Worm (Caenorhabditis elegans) whole organism, late embryonic: ENCODE measurements around the gene F26F4.8.

Experiments used
- C08G9.2 ChIP-seq: sonication (generic microtip); optimal IDR thresholded peaks from 2 replicates; lab custom pipeline; 2016; ENCODE audit warnings: mild to moderate bottlenecking, missing genetic modification characterization, moderate library complexity, missing compliant biosample characterization
- C38D4.7 ChIP-seq: fragments of 200-800 bp; sonication (Bioruptor generic); optimal IDR thresholded peaks from 2 replicates; lab custom pipeline; 2018; ENCODE audit warnings: mild to moderate bottlenecking, missing genetic modification characterization, moderate library complexity, missing compliant biosample characterization
- F13H6.1 ChIP-seq: sonication (generic microtip); optimal IDR thresholded peaks from 2 replicates; lab custom pipeline; 2016; ENCODE audit warnings: missing genetic modification characterization, missing compliant biosample characterization
- ceh-18 ChIP-seq: sonication (generic microtip); optimal IDR thresholded peaks from 2 replicates; lab custom pipeline; 2016; ENCODE audit warnings: missing genetic modification characterization, missing compliant biosample characterization
- ceh-19 ChIP-seq: fragments of 200-800 bp; sonication (Bioruptor generic); optimal IDR thresholded peaks from 2 replicates; lab custom pipeline; 2018; ENCODE audit warnings: mild to moderate bottlenecking, missing genetic modification characterization, missing compliant biosample characterization
- ceh-24 ChIP-seq: sonication (generic microtip); optimal IDR thresholded peaks from 2 replicates; lab custom pipeline; 2016; ENCODE audit warnings: mild to moderate bottlenecking, missing genetic modification characterization, missing compliant biosample characterization
- ceh-30 ChIP-seq: fragments of 150-350 bp; optimal IDR thresholded peaks from 2 replicates; lab custom pipeline; 2014; ENCODE audit warnings: missing biosample characterization, missing genetic modification characterization
- ceh-31 ChIP-seq: sonication (generic microtip); optimal IDR thresholded peaks from 2 replicates; lab custom pipeline; 2016; ENCODE audit warnings: missing genetic modification characterization, missing compliant biosample characterization
- ceh-45 ChIP-seq: fragments of 200-800 bp; sonication (Bioruptor generic); IDR thresholded peaks from 2 replicates; pipeline ENCODE4 v1.3.6; 2022; ENCODE audit warnings: missing genetic modification reagents, missing genetic modification characterization, missing compliant biosample characterization
- ceh-9 ChIP-seq: sonication (generic microtip); optimal IDR thresholded peaks from 2 replicates; lab custom pipeline; 2016; ENCODE audit warnings: mild to moderate bottlenecking, missing genetic modification characterization, inconsistent platforms, missing compliant biosample characterization
- che-1 ChIP-seq: sonication (generic microtip); optimal IDR thresholded peaks from 2 replicates; lab custom pipeline; 2016; ENCODE audit warnings: mild to moderate bottlenecking, missing genetic modification characterization, missing compliant biosample characterization
- dve-1 ChIP-seq: sonication (generic microtip); optimal IDR thresholded peaks from 2 replicates; lab custom pipeline; 2017; ENCODE audit warnings: antibody characterized with exemption, mild to moderate bottlenecking, missing genetic modification characterization, missing compliant biosample characterization
- elt-4 ChIP-seq: sonication (generic microtip); optimal IDR thresholded peaks from 2 replicates; lab custom pipeline; 2016; ENCODE audit warnings: missing genetic modification characterization, missing compliant biosample characterization
- ets-4 ChIP-seq: sonication (generic microtip); optimal IDR thresholded peaks from 2 replicates; lab custom pipeline; 2016; ENCODE audit warnings: missing genetic modification characterization, missing compliant biosample characterization
- eyg-1 ChIP-seq: sonication (generic microtip); optimal IDR thresholded peaks from 2 replicates; lab custom pipeline; 2016; ENCODE audit warnings: missing genotype, missing genetic modification characterization, missing compliant biosample characterization
- fkh-10 ChIP-seq: fragments of 150-350 bp; optimal IDR thresholded peaks from 2 replicates; lab custom pipeline; 2014; ENCODE audit warnings: missing biosample characterization, missing genetic modification reagents, missing genetic modification characterization
- gmeb-2 ChIP-seq: sonication (generic microtip); optimal IDR thresholded peaks from 2 replicates; lab custom pipeline; 2016; ENCODE audit warnings: missing genetic modification characterization, inconsistent platforms, missing compliant biosample characterization
- hlh-13 ChIP-seq: fragments of 200-800 bp; sonication (Bioruptor generic); optimal IDR thresholded peaks from 2 replicates; lab custom pipeline; 2018; ENCODE audit warnings: mild to moderate bottlenecking, missing genetic modification characterization, missing compliant biosample characterization
- hlh-15 ChIP-seq: sonication (generic microtip); optimal IDR thresholded peaks from 2 replicates; lab custom pipeline; 2016; ENCODE audit warnings: missing genetic modification characterization, missing compliant biosample characterization
- hlh-30 ChIP-seq: sonication (generic microtip); optimal IDR thresholded peaks from 2 replicates; lab custom pipeline; 2017; ENCODE audit warnings: antibody characterized with exemption, missing genetic modification characterization, missing compliant biosample characterization; ENCODE audit not compliant: insufficient read depth
- hlh-6 ChIP-seq: sonication (generic microtip); optimal IDR thresholded peaks from 2 replicates; lab custom pipeline; 2016; ENCODE audit warnings: missing genotype, missing genetic modification characterization, missing compliant biosample characterization
- hlh-8 ChIP-seq: sonication (generic microtip); optimal IDR thresholded peaks from 2 replicates; lab custom pipeline; 2016; ENCODE audit warnings: missing genotype, missing genetic modification characterization, missing compliant biosample characterization
- mec-3 ChIP-seq: sonication (generic microtip); optimal IDR thresholded peaks from 2 replicates; lab custom pipeline; 2016; ENCODE audit warnings: borderline replicate concordance, missing genetic modification characterization, missing compliant biosample characterization
- nhr-11 ChIP-seq: fragments of 150-350 bp; optimal IDR thresholded peaks from 2 replicates; lab custom pipeline; 2014; ENCODE audit warnings: missing biosample characterization, missing genetic modification characterization
- nhr-232 ChIP-seq: sonication (generic microtip); optimal IDR thresholded peaks from 2 replicates; lab custom pipeline; 2016; ENCODE audit warnings: missing genetic modification characterization, missing compliant biosample characterization
- npax-4 ChIP-seq: sonication (generic microtip); optimal IDR thresholded peaks from 2 replicates; lab custom pipeline; 2016; ENCODE audit warnings: missing genetic modification characterization, missing compliant biosample characterization
- pag-3 ChIP-seq: sonication (generic microtip); optimal IDR thresholded peaks from 2 replicates; lab custom pipeline; 2016; ENCODE audit warnings: missing compliant biosample characterization, missing genetic modification characterization, borderline replicate concordance
- pha-4 ChIP-seq: fragments of 150-350 bp; optimal IDR thresholded peaks from 2 replicates; lab custom pipeline; 2018; ENCODE audit warnings: missing biosample characterization, missing genetic modification reagents, missing genetic modification characterization
- sox-2 ChIP-seq: fragments of 200-800 bp; sonication (Bioruptor generic); IDR thresholded peaks from 2 replicates; pipeline ENCODE4 v1.3.6; 2022; ENCODE audit warnings: missing genetic modification reagents, missing genetic modification characterization, missing compliant biosample characterization
- sox-4 ChIP-seq: sonication (generic microtip); optimal IDR thresholded peaks from 2 replicates; lab custom pipeline; 2017; ENCODE audit warnings: mild to moderate bottlenecking, missing genetic modification characterization, inconsistent platforms, missing compliant biosample characterization
- syd-9 ChIP-seq: sonication (generic microtip); optimal IDR thresholded peaks from 2 replicates; lab custom pipeline; 2016; ENCODE audit warnings: mild to moderate bottlenecking, missing genetic modification characterization, moderate library complexity, missing compliant biosample characterization
- unc-55 ChIP-seq: sonication (generic microtip); optimal IDR thresholded peaks from 2 replicates; lab custom pipeline; 2017; ENCODE audit warnings: missing biosample characterization, missing genetic modification reagents, missing genetic modification characterization
- unc-86 ChIP-seq: sonication (generic microtip); optimal IDR thresholded peaks from 2 replicates; lab custom pipeline; 2016; ENCODE audit warnings: missing genetic modification characterization, missing compliant biosample characterization
- zip-5 ChIP-seq: sonication (generic microtip); optimal IDR thresholded peaks from 2 replicates; lab custom pipeline; 2016; ENCODE audit warnings: missing genetic modification characterization, missing compliant biosample characterization

The F26F4.8 gene

ce11 chrIII:4890997-4891396 is 14.3 kb downstream of the F26F4.8 start, which contains the start of gene F26F4.5:
Gene F26F4.5, minus strand, starts transcription at chrIII:4891252.
- TF ChIP-seq ceh-30 (tag; lab: Kevin White, UChicago) (no peak), hlh-13 (GFP tag; lab: Kevin White, UChicago) (no peak), hlh-6 (no peak), dve-1 (tag; lab: Kevin White, UChicago) (no peak), ceh-19 (GFP tag; lab: Kevin White, UChicago) (no peak), ceh-31 (tag; lab: Kevin White, UChicago) (no peak)

ce11 chrIII:4887291-4887690 is 18.0 kb downstream of the F26F4.8 start, which contains the start of gene clec-6:
Gene clec-6, minus strand, starts transcription at chrIII:4887444.
- no peak for TF ChIP-seq dve-1 (tag; lab: Kevin White, UChicago)
- TF ChIP-seq ets-4 (tag; lab: Kevin White, UChicago), result no peak
- TF ChIP-seq npax-4 (tag; lab: Kevin White, UChicago), result no peak
- TF ChIP-seq che-1 (tag; lab: Kevin White, UChicago), result no peak
- no peak for TF ChIP-seq fkh-10 (GFP tag; lab: Kevin White, UChicago)
- no peak for TF ChIP-seq nhr-232
- no peak for TF ChIP-seq C38D4.7 (GFP tag; lab: Kevin White, UChicago)
- no peak for TF ChIP-seq ceh-30 (tag; lab: Kevin White, UChicago)
- TF ChIP-seq elt-4 (tag; lab: Kevin White, UChicago), result no peak
- TF ChIP-seq zip-5 (tag; lab: Kevin White, UChicago), result no peak
- TF ChIP-seq, all 69 proteins: peak for 0

DNA sequence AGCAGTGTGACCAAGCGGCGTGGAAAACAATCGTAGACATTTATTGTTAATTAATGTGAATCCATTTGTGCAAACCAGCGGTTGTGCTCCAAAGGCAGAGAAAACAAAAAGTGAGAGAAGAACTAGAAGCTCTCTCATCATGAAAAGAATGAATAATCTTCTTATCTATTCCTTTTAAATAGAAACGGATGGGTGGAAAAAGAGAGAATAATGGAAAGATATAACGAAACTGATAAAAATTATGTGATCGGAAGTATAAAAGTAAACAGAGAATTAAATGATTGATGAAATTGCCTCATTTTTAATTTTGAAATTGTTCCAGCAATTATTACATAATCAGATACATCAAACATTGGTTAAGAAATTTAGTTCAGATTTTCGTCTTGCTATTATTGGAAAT is 21.8 kb downstream of the F26F4.8 start, which contains the start of gene clec-5:
clec-5 (minus strand) TSS at position 178 of the 400 bp plus-strand sequence.
- no peak for TF ChIP-seq unc-55
- no peak for TF ChIP-seq ceh-18 (tag; lab: Kevin White, UChicago)
- no peak for TF ChIP-seq hlh-6
- TF ChIP-seq ceh-45, result no peak
- no peak for TF ChIP-seq C08G9.2 (tag; lab: Kevin White, UChicago)
- TF ChIP-seq ceh-19 (GFP tag; lab: Kevin White, UChicago), result no peak
- TF ChIP-seq hlh-15, result no peak
- TF ChIP-seq pha-4 (tag; lab: Kevin White, UChicago), result no peak
- TF ChIP-seq ceh-9 (tag; lab: Kevin White, UChicago), result no peak
- no peak for TF ChIP-seq ceh-24 (tag; lab: Kevin White, UChicago)
- no peak for TF ChIP-seq sox-4 (tag; lab: Kevin White, UChicago)
- TF ChIP-seq syd-9 (tag; lab: Kevin White, UChicago), result no peak
- TF ChIP-seq, all 69 proteins: peak for 0

DNA sequence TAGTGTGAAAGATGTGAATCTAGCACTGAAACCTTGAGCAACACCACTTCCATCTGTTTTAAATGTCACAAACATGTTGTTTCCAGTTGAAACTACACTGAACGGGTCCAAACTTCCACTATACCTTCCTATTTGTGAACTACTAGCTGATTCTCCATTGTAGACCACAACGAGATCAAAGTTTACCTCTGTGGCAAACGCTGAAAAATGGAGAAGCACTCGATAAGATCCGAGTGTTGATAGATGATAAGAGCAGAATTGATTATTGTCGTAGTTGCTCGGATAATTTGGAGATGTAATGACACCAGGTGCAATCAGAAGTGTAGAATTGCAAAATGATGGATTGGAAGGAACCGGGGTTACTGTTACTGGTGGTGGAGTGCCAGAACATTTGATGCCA is 23.3 kb downstream of the F26F4.8 start:
- TF ChIP-seq ceh-30 (tag; lab: Kevin White, UChicago) (no peak), gmeb-2 (tag; lab: Kevin White, UChicago) (no peak), hlh-8 (tag; lab: Kevin White, UChicago) (no peak), sox-2 (no peak)

- TF ChIP-seq pag-3, result no peak
- no peak for TF ChIP-seq eyg-1 (tag; lab: Kevin White, UChicago)
- no peak for TF ChIP-seq unc-86 (tag; lab: Kevin White, UChicago)
- no peak for TF ChIP-seq nhr-11
- no peak for TF ChIP-seq mec-3 (tag; lab: Kevin White, UChicago)
- TF ChIP-seq hlh-30, result no peak
- TF ChIP-seq F13H6.1 (tag; lab: Kevin White, UChicago), result no peak
Observed at ce11 chrIII:4879445-4879844, 25.8 kb downstream of the F26F4.8 start, which contains the start of gene C35D10.1. Gene C35D10.1, plus strand, starts transcription at chrIII:4879745.
